Worm (Caenorhabditis elegans): ENCODE measurements around the gene Y38E10A.34.

DNA sequence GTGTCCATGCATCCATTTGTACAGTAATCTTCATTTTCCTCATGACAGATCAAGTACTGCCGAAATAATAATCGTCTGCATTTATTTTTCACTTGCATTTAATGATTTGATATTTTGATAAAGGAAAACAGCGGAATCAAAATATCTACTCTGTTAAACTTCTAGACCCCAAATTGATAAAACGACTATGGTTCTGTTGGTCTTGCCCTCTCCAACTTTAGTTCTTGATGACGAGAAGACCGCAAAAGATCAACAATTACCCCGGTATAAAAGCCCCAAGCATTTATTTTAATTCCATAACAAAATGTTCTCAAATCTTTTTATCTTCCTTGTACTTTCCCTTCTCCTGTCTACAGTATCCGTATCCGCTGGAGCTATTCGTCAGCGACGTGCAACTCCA, 22.3 kb upstream of the Y38E10A.34 start, which contains the start of gene Y38E10A.9:
- no peak for TF ChIP-seq irx-1 (tag; optimal IDR thresholded peaks at IDR 0.05)
- no peak for TF ChIP-seq ztf-11 (tag; optimal IDR thresholded peaks at IDR 0.05)
- no peak for TF ChIP-seq elt-2 (tag; optimal IDR thresholded peaks at IDR 0.05)

Measured in whole organism, L1 larva.